Fruit fly (Drosophila melanogaster): ENCODE results near the gene CG6276.

DNA sequence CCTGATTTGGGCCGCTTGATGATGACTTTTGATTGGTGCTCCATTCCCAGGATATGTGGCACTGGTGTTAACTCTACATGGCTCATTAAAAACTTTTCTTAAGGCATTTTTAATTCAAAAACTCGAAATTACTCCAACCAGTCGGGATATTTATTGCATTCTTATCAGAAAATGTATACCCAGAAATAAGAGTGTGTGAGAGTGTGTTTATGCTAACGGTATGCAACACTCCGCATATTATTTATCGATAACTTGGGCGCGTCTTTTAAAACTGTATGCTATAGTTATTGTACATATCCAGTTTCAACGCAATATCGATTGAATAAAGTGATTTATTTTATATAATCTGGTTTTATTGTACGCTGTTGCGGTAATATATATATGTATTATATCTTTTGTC is 47.6 kb upstream of the CG6276 start, which contains the start of gene CG34404:
- TF ChIP-seq Nf-YB (GFP tag; optimal IDR thresholded peaks at IDR 0.05) (no peak), Deaf1 (tag; optimal IDR thresholded peaks at IDR 0.05) (no peak)

Measured in whole organism, embryonic.